Worm (Caenorhabditis elegans): ENCODE data around the gene sel-2.

The sel-2 gene

DNA sequence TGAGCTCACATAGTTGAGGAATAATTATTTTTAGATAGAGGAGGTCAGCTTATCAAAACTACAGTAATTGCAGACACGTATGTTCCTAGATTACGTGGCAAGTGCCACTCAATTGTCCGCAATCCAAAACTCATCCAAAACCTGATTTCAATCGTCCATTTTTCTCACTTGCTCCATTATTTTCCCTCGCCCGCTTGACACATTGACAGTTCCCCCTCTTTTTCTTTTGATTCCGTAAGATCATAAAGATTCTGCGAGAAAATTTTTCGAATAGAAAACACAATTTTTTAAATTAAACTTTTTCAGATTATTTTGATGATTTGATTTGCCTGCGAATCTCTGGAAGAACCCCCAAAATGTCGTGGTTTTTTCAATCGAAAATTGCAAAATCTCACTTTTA is 63.4 kb downstream of the sel-2 start, which contains the start of gene M88.4:
Gene M88.4 (plus strand): TSS at position 301 of the 400 bp plus-strand sequence.
- no peak for TF ChIP-seq skn-1 (tag; optimal IDR thresholded peaks at IDR 0.05)
- TF ChIP-seq nhr-129 (tag; optimal IDR thresholded peaks at IDR 0.05): no peak
- TF ChIP-seq unc-39 (tag; optimal IDR thresholded peaks at IDR 0.05): no peak
- TF ChIP-seq fos-1 (tag; optimal IDR thresholded peaks at IDR 0.05): no peak

Data from whole organism, L2 larva.